Worm (Caenorhabditis elegans): ENCODE data around the gene flp-12.
A peak's percentile ranks its signal among the peaks of the same experiment; 100 is the strongest.

flp-12 gene

ce11 chrX:4600987-4601386, 8.8 kb upstream of the flp-12 start:
- TF ChIP-seq lsy-2 (tag; optimal IDR thresholded peaks at IDR 0.05): no peak
- TF ChIP-seq mls-2 (tag; optimal IDR thresholded peaks at IDR 0.05): no peak
- no peak for TF ChIP-seq ztf-11 (tag; optimal IDR thresholded peaks at IDR 0.05)
- TF ChIP-seq mep-1 (tag; optimal IDR thresholded peaks at IDR 0.05): no peak
- no peak for TF ChIP-seq pha-4 (tag; optimal IDR thresholded peaks at IDR 0.05)
- TF ChIP-seq nhr-2 (tag; optimal IDR thresholded peaks at IDR 0.05): no peak
- TF ChIP-seq ceh-39 (tag; optimal IDR thresholded peaks at IDR 0.05): no peak
- no peak for TF ChIP-seq zip-8 (tag; optimal IDR thresholded peaks at IDR 0.05)

ce11 chrX:4599526-4599925, 7.4 kb upstream of the flp-12 start:
- TF ChIP-seq tbx-8 (GFP tag; optimal IDR thresholded peaks at IDR 0.05) (no peak), ces-1 (GFP tag; optimal IDR thresholded peaks at IDR 0.05) (no peak), mab-5 (tag; optimal IDR thresholded peaks at IDR 0.05) (no peak), M03D4.4 (tag; optimal IDR thresholded peaks at IDR 0.05) (no peak), nhr-12 (tag; optimal IDR thresholded peaks at IDR 0.05) (no peak), nhr-28 (tag; optimal IDR thresholded peaks at IDR 0.05) (no peak), ceh-43 (GFP tag; optimal IDR thresholded peaks at IDR 0.05) (no peak), ceh-83 (GFP tag; optimal IDR thresholded peaks at IDR 0.05) (no peak), mls-2 (tag; optimal IDR thresholded peaks at IDR 0.05) (no peak), nhr-76 (tag; optimal IDR thresholded peaks at IDR 0.05) (no peak), lin-13 (tag; optimal IDR thresholded peaks at IDR 0.05) (no peak), unc-120 (tag; optimal IDR thresholded peaks at IDR 0.05; ENCODE audit: poor library complexity, severe bottlenecking) (no peak), snpc-4 (tag; optimal IDR thresholded peaks at IDR 0.05) (no peak), mep-1 (tag; optimal IDR thresholded peaks at IDR 0.05) (no peak), ztf-11 (tag; optimal IDR thresholded peaks at IDR 0.05) (no peak), lin-32 (GFP tag; optimal IDR thresholded peaks at IDR 0.05) (no peak)

- TF ChIP-seq lin-32 (GFP tag; optimal IDR thresholded peaks at IDR 0.05) (no peak), tbx-8 (GFP tag; optimal IDR thresholded peaks at IDR 0.05) (no peak), drap-1 (GFP tag; optimal IDR thresholded peaks at IDR 0.05) (no peak), nhr-237 (tag; optimal IDR thresholded peaks at IDR 0.05) (no peak), ceh-39 (tag; optimal IDR thresholded peaks at IDR 0.05) (no peak), nhr-76 (tag; optimal IDR thresholded peaks at IDR 0.05) (no peak), sptf-1 (tag; optimal IDR thresholded peaks at IDR 0.05) (no peak)
Measured at ce11 chrX:4597419-4597818, 5.3 kb upstream of the flp-12 start.

ce11 chrX:4588462-4588861, 3.7 kb downstream of the flp-12 start, which contains the start of gene lnp-1:
Gene lnp-1 (plus strand): TSS chrX:4588762.
- TF ChIP-seq tbx-8 (GFP tag; optimal IDR thresholded peaks at IDR 0.05): no peak
- no peak for TF ChIP-seq nhr-237 (tag; optimal IDR thresholded peaks at IDR 0.05)
- no peak for TF ChIP-seq ceh-43 (GFP tag; optimal IDR thresholded peaks at IDR 0.05)
- no peak for TF ChIP-seq snpc-4 (tag; optimal IDR thresholded peaks at IDR 0.05)
- TF ChIP-seq elt-3 (tag; optimal IDR thresholded peaks at IDR 0.05): no peak
- no peak for TF ChIP-seq lin-13 (tag; optimal IDR thresholded peaks at IDR 0.05)
- TF ChIP-seq flh-1 (GFP tag; optimal IDR thresholded peaks at IDR 0.05): no peak
- TF ChIP-seq lsy-2 (tag; optimal IDR thresholded peaks at IDR 0.05): no peak
- no peak for TF ChIP-seq ces-1 (GFP tag; optimal IDR thresholded peaks at IDR 0.05)
- TF ChIP-seq bed-3 (GFP tag; optimal IDR thresholded peaks at IDR 0.05): no peak
- TF ChIP-seq sem-2 (GFP tag; optimal IDR thresholded peaks at IDR 0.05): no peak
- no peak for TF ChIP-seq unc-62 (GFP tag; optimal IDR thresholded peaks at IDR 0.05)

- TF ChIP-seq unc-62 (GFP tag; optimal IDR thresholded peaks at IDR 0.05) (no peak), hlh-1 (tag; optimal IDR thresholded peaks at IDR 0.05) (peak; percentile 18), elt-1 (tag; optimal IDR thresholded peaks at IDR 0.05; ENCODE audit: borderline replicate concordance, insufficient read depth) (no peak), elt-3 (tag; optimal IDR thresholded peaks at IDR 0.05) (no peak), ceh-83 (GFP tag; optimal IDR thresholded peaks at IDR 0.05) (no peak), zip-8 (tag; optimal IDR thresholded peaks at IDR 0.05) (no peak), ztf-11 (tag; optimal IDR thresholded peaks at IDR 0.05) (no peak), mls-2 (tag; optimal IDR thresholded peaks at IDR 0.05) (no peak), lin-32 (GFP tag; optimal IDR thresholded peaks at IDR 0.05) (no peak), blmp-1 (tag; optimal IDR thresholded peaks at IDR 0.05) (no peak), cnd-1 (tag; optimal IDR thresholded peaks at IDR 0.05) (no peak), nhr-28 (tag; optimal IDR thresholded peaks at IDR 0.05) (no peak), sem-2 (GFP tag; optimal IDR thresholded peaks at IDR 0.05) (no peak), unc-120 (tag; optimal IDR thresholded peaks at IDR 0.05; ENCODE audit: poor library complexity, severe bottlenecking) (no peak), flh-1 (GFP tag; optimal IDR thresholded peaks at IDR 0.05) (no peak), mab-5 (tag; optimal IDR thresholded peaks at IDR 0.05) (no peak), ceh-39 (tag; optimal IDR thresholded peaks at IDR 0.05) (no peak), ces-1 (GFP tag; optimal IDR thresholded peaks at IDR 0.05) (peak; percentile 68), mep-1 (tag; optimal IDR thresholded peaks at IDR 0.05) (peak; percentile 48), lin-13 (tag; optimal IDR thresholded peaks at IDR 0.05) (peak; percentile 63), M03D4.4 (tag; optimal IDR thresholded peaks at IDR 0.05) (no peak), nhr-76 (tag; optimal IDR thresholded peaks at IDR 0.05) (no peak), ham-2 (GFP tag; optimal IDR thresholded peaks at IDR 0.05) (no peak), sptf-1 (tag; optimal IDR thresholded peaks at IDR 0.05) (no peak), drap-1 (GFP tag; optimal IDR thresholded peaks at IDR 0.05) (no peak), nhr-2 (tag; optimal IDR thresholded peaks at IDR 0.05) (no peak), bed-3 (GFP tag; optimal IDR thresholded peaks at IDR 0.05) (no peak), nhr-12 (tag; optimal IDR thresholded peaks at IDR 0.05) (no peak), unc-39 (tag; optimal IDR thresholded peaks at IDR 0.05) (no peak), pha-4 (tag; optimal IDR thresholded peaks at IDR 0.05) (no peak), tbx-8 (GFP tag; optimal IDR thresholded peaks at IDR 0.05) (no peak), nhr-237 (tag; optimal IDR thresholded peaks at IDR 0.05) (no peak), snpc-4 (tag; optimal IDR thresholded peaks at IDR 0.05) (no peak), ceh-43 (GFP tag; optimal IDR thresholded peaks at IDR 0.05) (no peak), lsy-2 (tag; optimal IDR thresholded peaks at IDR 0.05) (peak; percentile 41)
Measured at ce11 chrX:4587934-4588333, 4.2 kb downstream of the flp-12 start.
